Worm (Caenorhabditis elegans): ENCODE data around the gene F28H7.8.
A peak's percentile ranks its signal among the peaks of the same experiment; 100 is the strongest.

F28H7.8 gene

ce11 chrV:10711829-10712607, 46.7 kb upstream of the F28H7.8 start (continued):
- TF ChIP-seq madf-3 (GFP tag; IDR thresholded peaks at IDR 0.05) (0 out of 2 replicates have a peak, but pooled peaks have one; percentile 42), nfyb-1 (GFP tag; IDR thresholded peaks at IDR 0.05) (peak; percentile 61; the same call in 1 of the 2 replicates), lin-35 (GFP tag; optimal IDR thresholded peaks at IDR 0.05) (peak in 2 of 3 experiments; percentile 3 to 21), atf-7 (tag; optimal IDR thresholded peaks at IDR 0.05) (peak; percentile 41), ZK185.1 (tag; optimal IDR thresholded peaks at IDR 0.05; ENCODE audit: poor library complexity, severe bottlenecking) (peak; percentile 18), let-526 (GFP tag; IDR thresholded peaks at IDR 0.05) (0 out of 2 replicates have a peak, but pooled peaks have one; percentile 39), chd-7 (tag; optimal IDR thresholded peaks at IDR 0.05) (peak; percentile 28), ceh-40 (GFP tag; IDR thresholded peaks at IDR 0.05) (0 out of 2 replicates have a peak, but pooled peaks have one; percentile 24), F57C9.4 (tag; optimal IDR thresholded peaks at IDR 0.05) (no peak)

- TF ChIP-seq ztf-28 (GFP tag; IDR thresholded peaks at IDR 0.05): 0 out of 2 replicates have a peak, but pooled peaks have one; percentile 5
- no peak for TF ChIP-seq die-1 (tag; optimal IDR thresholded peaks at IDR 0.05)
- TF ChIP-seq K12H6.12 (tag; optimal IDR thresholded peaks at IDR 0.05): no peak
- TF ChIP-seq dpl-1 (GFP tag; optimal IDR thresholded peaks at IDR 0.05): no peak
- TF ChIP-seq hsf-1 (GFP tag; IDR thresholded peaks at IDR 0.05): 0 out of 2 replicates have a peak, but pooled peaks have one; percentile 8
- no peak for TF ChIP-seq ama-1 (optimal IDR thresholded peaks at IDR 0.05)
- TF ChIP-seq ama-1 (GFP tag; optimal IDR thresholded peaks at IDR 0.05): peak in 1 of 2 experiments; percentile 5
- TF ChIP-seq K11D2.4 (GFP tag; IDR thresholded peaks at IDR 0.05): 0 out of 2 replicates have a peak, but pooled peaks have one; percentile 3
- peak; percentile 53; the same call in 1 of the 2 replicates for TF ChIP-seq ztf-25 (GFP tag; IDR thresholded peaks at IDR 0.05)
- no peak for TF ChIP-seq cebp-2 (GFP tag; IDR thresholded peaks at IDR 0.05)
Measured at ce11 chrV:10712608-10712900, 46.2 kb upstream of the F28H7.8 start.

- TF ChIP-seq ets-4 (GFP tag; optimal IDR thresholded peaks at IDR 0.05): peak; percentile 13
- no peak for TF ChIP-seq cebp-1 (GFP tag; IDR thresholded peaks at IDR 0.05)
- peak; percentile 14 for TF ChIP-seq cebp-1 (tag; optimal IDR thresholded peaks at IDR 0.05)
- peak; percentile 11 for TF ChIP-seq atf-7 (tag; optimal IDR thresholded peaks at IDR 0.05)
- no peak for TF ChIP-seq aptf-2 (GFP tag; conservative IDR thresholded peaks at IDR 0.05)
- no peak for TF ChIP-seq rpc-1 (optimal IDR thresholded peaks at IDR 0.05)
- TF ChIP-seq rpc-1 (tag; optimal IDR thresholded peaks at IDR 0.05): no peak
- peak; percentile 71 for TF ChIP-seq nhr-80 (tag; optimal IDR thresholded peaks at IDR 0.05)
- no peak for TF ChIP-seq ZK185.1 (tag; optimal IDR thresholded peaks at IDR 0.05; ENCODE audit: poor library complexity, severe bottlenecking)
Measured at ce11 chrV:10713704-10714239, 45.0 kb upstream of the F28H7.8 start.

- TF ChIP-seq nfyb-1 (GFP tag; IDR thresholded peaks at IDR 0.05): peak; percentile 48; the same call in 1 of the 2 replicates
- peak; percentile 9; the same call in 1 of the 2 replicates for TF ChIP-seq Y56A3A.18 (GFP tag; IDR thresholded peaks at IDR 0.05)
- TF ChIP-seq nhr-120 (GFP tag; IDR thresholded peaks at IDR 0.05): 0 out of 2 replicates have a peak, but pooled peaks have one; percentile 39
- TF ChIP-seq cebp-2 (GFP tag; IDR thresholded peaks at IDR 0.05): 0 out of 2 replicates have a peak, but pooled peaks have one; percentile 15
- TF ChIP-seq lag-1 (GFP tag; IDR thresholded peaks at IDR 0.05): 0 out of 2 replicates have a peak, but pooled peaks have one; percentile 67
- no peak for TF ChIP-seq atf-7 (tag; optimal IDR thresholded peaks at IDR 0.05)
- TF ChIP-seq nhr-80 (tag; optimal IDR thresholded peaks at IDR 0.05): peak; percentile 24
- no peak for TF ChIP-seq ceh-91 (GFP tag; IDR thresholded peaks at IDR 0.05)
Measured at ce11 chrV:10714630-10715029, 44.1 kb upstream of the F28H7.8 start.
